Fruit fly (Drosophila melanogaster) whole organism, prepupa: Measurements from ENCODE around the gene CG7556.

Source experiments
- Blimp-1 ChIP-seq: fragments of 200-800 bp; sonication (Bioruptor generic); optimal IDR thresholded peaks from 3 replicates; lab custom pipeline; 2017; ENCODE audit warnings: missing biosample characterization, missing genetic modification characterization, mild to moderate bottlenecking, moderate library complexity, missing genetic modification reagents
- CG10631 ChIP-seq: fragments of 200-800 bp; sonication (Bioruptor generic); optimal IDR thresholded peaks from 2 replicates; lab custom pipeline; 2016; ENCODE audit warnings: missing biosample characterization, missing genetic modification characterization
- CG10669 ChIP-seq: fragments of 200-800 bp; sonication (Bioruptor generic); optimal IDR thresholded peaks from 3 replicates; lab custom pipeline; 2018; ENCODE audit warnings: missing biosample characterization, mild to moderate bottlenecking, missing genetic modification characterization, moderate library complexity
- CG11294 ChIP-seq: fragments of 200-800 bp; sonication (Bioruptor generic); IDR thresholded peaks from 2 replicates; pipeline ENCODE4 v1.3.6; 2022; ENCODE audit warnings: missing biosample characterization, missing genetic modification characterization
- CG11762 ChIP-seq: fragments of 200-800 bp; sonication (Bioruptor generic); optimal IDR thresholded peaks from 3 replicates; lab custom pipeline; 2016; ENCODE audit warnings: missing biosample characterization, missing genetic modification characterization; ENCODE audit not compliant: insufficient read depth
- CG15336 ChIP-seq: fragments of 200-800 bp; sonication (Bioruptor generic); IDR thresholded peaks from 2 replicates; pipeline ENCODE4 v1.3.6; 2022; ENCODE audit warnings: missing biosample characterization, missing genetic modification characterization
- CG1621 ChIP-seq: fragments of 200-800 bp; sonication (Bioruptor generic); optimal IDR thresholded peaks from 3 replicates; lab custom pipeline; 2018; ENCODE audit warnings: missing biosample characterization, mild to moderate bottlenecking, missing genetic modification characterization
- CG16779 ChIP-seq: fragments of 200-800 bp; sonication (Bioruptor generic); optimal IDR thresholded peaks from 3 replicates; lab custom pipeline; 2017; ENCODE audit warnings: missing biosample characterization, mild to moderate bottlenecking, missing genetic modification characterization
- CG3032 ChIP-seq: fragments of 200-800 bp; optimal IDR thresholded peaks from 2 replicates; lab custom pipeline; 2019; ENCODE audit warnings: missing biosample characterization, mild to moderate bottlenecking, missing genetic modification characterization, moderate library complexity
- CG31627 ChIP-seq: fragments of 200-800 bp; sonication (Bioruptor generic); optimal IDR thresholded peaks from 3 replicates; lab custom pipeline; 2016; ENCODE audit warnings: missing biosample characterization, missing genetic modification characterization
- CG32006 ChIP-seq: fragments of 200-800 bp; sonication (Bioruptor generic); optimal IDR thresholded peaks from 3 replicates; lab custom pipeline; 2017; ENCODE audit warnings: missing biosample characterization, mild to moderate bottlenecking, missing genetic modification characterization
- CG34406 ChIP-seq: fragments of 200-800 bp; sonication (Bioruptor generic); optimal IDR thresholded peaks from 3 replicates; lab custom pipeline; 2016; ENCODE audit warnings: missing biosample characterization, missing genetic modification characterization
- CG3919 ChIP-seq: fragments of 200-800 bp; sonication (Bioruptor generic); optimal IDR thresholded peaks from 3 replicates; lab custom pipeline; 2016; ENCODE audit warnings: missing biosample characterization, missing genetic modification characterization
- CG6276 ChIP-seq: fragments of 200-800 bp; sonication (Bioruptor generic); optimal IDR thresholded peaks from 2 replicates; lab custom pipeline; 2017; ENCODE audit warnings: missing biosample characterization, mild to moderate bottlenecking, missing genetic modification characterization
- CG6792 ChIP-seq: fragments of 200-800 bp; sonication (Bioruptor generic); optimal IDR thresholded peaks from 3 replicates; lab custom pipeline; 2016; ENCODE audit warnings: missing biosample characterization, missing genetic modification characterization
- CG6854 ChIP-seq: fragments of 200-800 bp; sonication (Bioruptor generic); optimal IDR thresholded peaks from 2 replicates; lab custom pipeline; 2017; ENCODE audit warnings: missing biosample characterization, mild to moderate bottlenecking, missing genetic modification characterization
- CG7368 ChIP-seq: fragments of 200-800 bp; sonication (Bioruptor generic); optimal IDR thresholded peaks from 3 replicates; lab custom pipeline; 2016; ENCODE audit warnings: missing biosample characterization, missing genetic modification characterization
- CG8119 ChIP-seq: fragments of 200-800 bp; sonication (Bioruptor generic); IDR thresholded peaks from 3 replicates; pipeline ENCODE4 v1.3.6; 2022; ENCODE audit warnings: missing biosample characterization, missing genetic modification characterization
- CG8319 ChIP-seq: fragments of 200-800 bp; sonication (Bioruptor generic); optimal IDR thresholded peaks from 3 replicates; lab custom pipeline; 2016; ENCODE audit warnings: missing biosample characterization, missing genetic modification characterization
- CG8632 ChIP-seq: fragments of 200-800 bp; sonication (Bioruptor generic); optimal IDR thresholded peaks from 3 replicates; lab custom pipeline; 2016; ENCODE audit warnings: missing biosample characterization, missing genetic modification characterization
- CG9139 ChIP-seq: fragments of 200-800 bp; sonication (Bioruptor generic); optimal IDR thresholded peaks from 3 replicates; lab custom pipeline; 2017; ENCODE audit warnings: missing biosample characterization, mild to moderate bottlenecking, missing genetic modification characterization
- Eip75B ChIP-seq: fragments of 200-800 bp; sonication (Bioruptor generic); optimal IDR thresholded peaks from 3 replicates; lab custom pipeline; 2016; ENCODE audit warnings: missing biosample characterization, missing genetic modification characterization
- Eip78C ChIP-seq: fragments of 200-800 bp; sonication (Bioruptor generic); peaks from one replicate; lab custom pipeline; 2016; ENCODE audit warnings: missing biosample characterization, missing genetic modification characterization
- Eip93F ChIP-seq: fragments of 200-800 bp; sonication (Bioruptor generic); optimal IDR thresholded peaks from 2 replicates; lab custom pipeline; 2016; ENCODE audit warnings: missing biosample characterization, mild to moderate bottlenecking, missing genetic modification characterization
- Ets21C ChIP-seq: fragments of 200-800 bp; sonication (Bioruptor generic); optimal IDR thresholded peaks from 3 replicates; lab custom pipeline; 2016; ENCODE audit warnings: missing biosample characterization, missing genetic modification characterization
- Ets96B ChIP-seq: fragments of 200-800 bp; optimal IDR thresholded peaks from 2 replicates; lab custom pipeline; 2019; ENCODE audit warnings: missing biosample characterization, mild to moderate bottlenecking, missing genetic modification characterization, moderate library complexity
- Hr38 ChIP-seq: sonication (Bioruptor generic); optimal IDR thresholded peaks from 2 replicates; lab custom pipeline; 2016; ENCODE audit warnings: missing biosample characterization, missing genetic modification characterization
- Hr39 ChIP-seq: fragments of 200-800 bp; sonication (Bioruptor generic); optimal IDR thresholded peaks from 2 replicates; lab custom pipeline; 2016; ENCODE audit warnings: missing biosample characterization, missing genetic modification characterization
- Hr4 ChIP-seq: fragments of 200-800 bp; sonication (Bioruptor generic); optimal IDR thresholded peaks from 3 replicates; lab custom pipeline; 2016; ENCODE audit warnings: missing biosample characterization, missing genetic modification characterization
- Met ChIP-seq: fragments of 200-800 bp; sonication (Bioruptor generic); optimal IDR thresholded peaks from 3 replicates; lab custom pipeline; 2016; ENCODE audit warnings: missing biosample characterization, missing genetic modification characterization
- OdsH ChIP-seq: fragments of 200-800 bp; sonication (Bioruptor generic); optimal IDR thresholded peaks from 3 replicates; lab custom pipeline; 2016; ENCODE audit warnings: missing biosample characterization, missing genetic modification characterization
- Sox102F ChIP-seq: fragments of 200-800 bp; sonication (Bioruptor generic); optimal IDR thresholded peaks from 2 replicates; lab custom pipeline; 2016; ENCODE audit warnings: missing biosample characterization, mild to moderate bottlenecking, missing genetic modification characterization
- Sox14 ChIP-seq: fragments of 200-800 bp; sonication (Bioruptor generic); optimal IDR thresholded peaks from 3 replicates; lab custom pipeline; 2016; ENCODE audit warnings: missing biosample characterization, missing genetic modification characterization
- Sox15 ChIP-seq: fragments of 200-800 bp; sonication (Bioruptor generic); optimal IDR thresholded peaks from 3 replicates; lab custom pipeline; 2016; ENCODE audit warnings: missing biosample characterization, missing genetic modification characterization
- achi ChIP-seq: fragments of 200-800 bp; sonication (Bioruptor generic); optimal IDR thresholded peaks from 3 replicates; lab custom pipeline; 2016; ENCODE audit warnings: missing biosample characterization, missing genetic modification characterization
- acj6 ChIP-seq: fragments of 200-800 bp; sonication (Bioruptor generic); optimal IDR thresholded peaks from 3 replicates; lab custom pipeline; 2016; ENCODE audit warnings: missing biosample characterization, missing genetic modification characterization
- cyc ChIP-seq: fragments of 200-800 bp; sonication (Bioruptor generic); optimal IDR thresholded peaks from 3 replicates; lab custom pipeline; 2016; ENCODE audit warnings: missing biosample characterization, missing genetic modification characterization
- dac ChIP-seq: fragments of 200-800 bp; sonication (Bioruptor generic); optimal IDR thresholded peaks from 2 replicates; lab custom pipeline; 2017; ENCODE audit warnings: missing biosample characterization, mild to moderate bottlenecking, missing genetic modification characterization
- dsx ChIP-seq: fragments of 200-800 bp; optimal IDR thresholded peaks from 3 replicates; lab custom pipeline; 2019; ENCODE audit warnings: missing biosample characterization, mild to moderate bottlenecking, missing genetic modification characterization, moderate library complexity; ENCODE audit not compliant: poor library complexity, severe bottlenecking
- eg ChIP-seq: fragments of 200-800 bp; sonication (Bioruptor generic); IDR thresholded peaks from 3 replicates; pipeline ENCODE4 v1.3.6; 2022; ENCODE audit warnings: missing biosample characterization, missing genetic modification characterization
- esn ChIP-seq: fragments of 200-800 bp; sonication (Bioruptor generic); optimal IDR thresholded peaks from 2 replicates; lab custom pipeline; 2016; ENCODE audit warnings: missing biosample characterization, mild to moderate bottlenecking, missing genetic modification characterization, moderate library complexity
- fd59A ChIP-seq: fragments of 200-800 bp; sonication (Bioruptor generic); optimal IDR thresholded peaks from 2 replicates; lab custom pipeline; 2017; ENCODE audit warnings: missing biosample characterization, mild to moderate bottlenecking, missing genetic modification characterization, missing genetic modification reagents
- fd85E ChIP-seq: fragments of 200-800 bp; sonication (Bioruptor generic); optimal IDR thresholded peaks from 3 replicates; lab custom pipeline; 2016; ENCODE audit warnings: missing biosample characterization, missing genetic modification characterization
- fkh ChIP-seq: fragments of 200-800 bp; sonication (Bioruptor generic); optimal IDR thresholded peaks from 3 replicates; lab custom pipeline; 2017; ENCODE audit warnings: missing biosample characterization, mild to moderate bottlenecking, missing genetic modification characterization, moderate library complexity
- lz ChIP-seq: fragments of 200-800 bp; sonication (Bioruptor generic); optimal IDR thresholded peaks from 3 replicates; lab custom pipeline; 2016; ENCODE audit warnings: missing biosample characterization, missing genetic modification characterization
- net ChIP-seq: fragments of 200-800 bp; sonication (Bioruptor generic); optimal IDR thresholded peaks from 3 replicates; lab custom pipeline; 2016; ENCODE audit warnings: missing biosample characterization, missing genetic modification characterization
- pdm3 ChIP-seq: fragments of 200-800 bp; sonication (Bioruptor generic); optimal IDR thresholded peaks from 3 replicates; lab custom pipeline; 2016; ENCODE audit warnings: missing biosample characterization, missing genetic modification characterization
- salr ChIP-seq, 2 experiments: fragments of 200-800 bp; sonication (Bioruptor generic); optimal IDR thresholded peaks; 3 replicates each; lab custom pipeline; 2016 to 2018; ENCODE audit warnings: missing biosample characterization in 2 of 2, missing genetic modification characterization in 2 of 2, mild to moderate bottlenecking in 1 of 2
- spab ChIP-seq: fragments of 200-800 bp; sonication (Bioruptor generic); optimal IDR thresholded peaks from 2 replicates; lab custom pipeline; 2017; ENCODE audit warnings: missing biosample characterization, mild to moderate bottlenecking, missing genetic modification characterization, missing genetic modification reagents
- ss ChIP-seq, 2 experiments: fragments of 200-800 bp; sonication (Bioruptor generic); optimal IDR thresholded peaks; 2 replicates in 1 of 2; 3 replicates in 1 of 2; lab custom pipeline; 2017 to 2018; ENCODE audit warnings: mild to moderate bottlenecking in 2 of 2, missing biosample characterization in 2 of 2, missing genetic modification characterization in 2 of 2, moderate library complexity in 1 of 2
- svp ChIP-seq: fragments of 200-800 bp; sonication (Bioruptor generic); peaks from one replicate; lab custom pipeline; 2016; ENCODE audit warnings: missing biosample characterization, missing genetic modification characterization
- topi ChIP-seq: fragments of 200-800 bp; sonication (Bioruptor generic); optimal IDR thresholded peaks from 3 replicates; lab custom pipeline; 2016; ENCODE audit warnings: missing biosample characterization, missing genetic modification characterization

CG7556 gene

DNA sequence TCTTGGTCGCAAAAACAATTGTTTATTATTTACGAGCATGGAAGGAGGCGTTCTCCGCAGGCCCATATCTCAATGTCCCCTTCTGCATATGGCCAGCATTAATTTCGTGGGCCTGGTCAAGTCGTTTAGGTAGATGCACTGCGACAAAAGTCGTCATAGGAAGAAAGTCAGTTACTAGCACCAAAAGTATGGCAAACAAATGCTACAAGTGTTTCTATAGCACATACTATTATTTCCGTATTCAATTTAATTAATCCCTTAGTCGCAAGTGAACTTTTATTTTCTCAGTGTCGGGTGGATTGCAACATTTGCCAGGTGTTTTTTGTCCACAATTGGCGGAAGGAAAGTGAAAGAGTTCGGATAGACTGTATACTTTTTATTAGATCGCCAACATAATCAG lies 6.7 kb downstream of the CG7556 start:
- peak; percentile 39 for TF ChIP-seq ss (GFP tag; optimal IDR thresholded peaks at IDR 0.05; lab: Kevin White, UChicago)
- peak; percentile 32 for TF ChIP-seq topi
- TF ChIP-seq fd85E (GFP tag; lab: Kevin White, UChicago): no peak
- TF ChIP-seq lz (GFP tag; lab: Kevin White, UChicago): peak; percentile 16
- TF ChIP-seq CG8319 (GFP tag; lab: Kevin White, UChicago): no peak
- peak; percentile 13 for TF ChIP-seq cyc (GFP tag; lab: Kevin White, UChicago)
- peak; percentile 58 for TF ChIP-seq Hr4 (GFP tag; lab: Kevin White, UChicago)
- TF ChIP-seq Blimp-1 (GFP tag; lab: Kevin White, UChicago): no peak
- no peak for TF ChIP-seq fkh (GFP tag; lab: Kevin White, UChicago)
- no peak for TF ChIP-seq CG9139 (GFP tag; lab: Kevin White, UChicago)
- peak; percentile 62 for TF ChIP-seq dsx (GFP tag; lab: Kevin White, UChicago)
- TF ChIP-seq acj6: peak; percentile 53
- no peak for TF ChIP-seq CG7368
- TF ChIP-seq net (GFP tag; lab: Kevin White, UChicago): peak; percentile 39
- no peak for TF ChIP-seq svp
- TF ChIP-seq CG3032 (tag; lab: Kevin White, UChicago): peak; percentile 58
- peak; percentile 20 for TF ChIP-seq CG6792
- peak; percentile 61 for TF ChIP-seq CG3919 (GFP tag; lab: Kevin White, UChicago)
- peak; percentile 49 for TF ChIP-seq spab (GFP tag; lab: Kevin White, UChicago)
- no peak for TF ChIP-seq CG11762 (GFP tag; lab: Kevin White, UChicago)
- TF ChIP-seq CG34406 (GFP tag; lab: Kevin White, UChicago): no peak
- TF ChIP-seq CG31627: peak; percentile 34
- TF ChIP-seq CG10631 (GFP tag; lab: Kevin White, UChicago): peak; percentile 46
- peak; percentile 27 for TF ChIP-seq Met (GFP tag; lab: Kevin White, UChicago)
- peak; percentile 39 for TF ChIP-seq Sox14
- no peak for TF ChIP-seq Ets21C (GFP tag; lab: Kevin White, UChicago)
- TF ChIP-seq fd59A (GFP tag; lab: Kevin White, UChicago): peak; percentile 42
- TF ChIP-seq Hr39 (GFP tag; lab: Kevin White, UChicago): peak; percentile 9
- peak; percentile 57 for TF ChIP-seq Ets96B
- peak; percentile 76 for TF ChIP-seq eg (GFP tag; lab: Robert Waterston, UW)
- peak; percentile 20 to 31 for TF ChIP-seq salr (GFP tag; optimal IDR thresholded peaks at IDR 0.05; lab: Kevin White, UChicago)
- peak; percentile 62 for TF ChIP-seq CG10669 (GFP tag; lab: Kevin White, UChicago)
- TF ChIP-seq OdsH: peak; percentile 48
- peak; percentile 22 for TF ChIP-seq CG6276 (GFP tag; lab: Kevin White, UChicago)
- no peak for TF ChIP-seq dac (GFP tag; lab: Kevin White, UChicago)
- peak; percentile 85 for TF ChIP-seq Eip78C (GFP tag; lab: Kevin White, UChicago)
- TF ChIP-seq CG15336 (GFP tag; lab: Robert Waterston, UW): peak; percentile 58
- TF ChIP-seq esn: no peak
- 0 out of 2 replicates have a peak, but pooled peaks have one; percentile 13 for TF ChIP-seq CG11294
- TF ChIP-seq Eip93F (GFP tag; lab: Kevin White, UChicago): no peak
- peak; percentile 58 for TF ChIP-seq achi (GFP tag; lab: Kevin White, UChicago)
- TF ChIP-seq pdm3 (GFP tag; lab: Kevin White, UChicago): peak; percentile 60
- no peak for TF ChIP-seq CG16779 (tag; lab: Kevin White, UChicago)
- no peak for TF ChIP-seq CG6854
- no peak for TF ChIP-seq Sox102F (GFP tag; lab: Kevin White, UChicago)
- peak; percentile 62; the same call in 2 of the 3 replicates for TF ChIP-seq CG8119
- peak; percentile 52 for TF ChIP-seq CG32006 (GFP tag; lab: Kevin White, UChicago)
- peak; percentile 54 for TF ChIP-seq CG1621 (tag; lab: Kevin White, UChicago)
- TF ChIP-seq Sox15 (GFP tag; lab: Kevin White, UChicago): no peak
- no peak for TF ChIP-seq CG8632 (GFP tag; lab: Kevin White, UChicago)
- no peak for TF ChIP-seq Hr38
- TF ChIP-seq Eip75B (GFP tag; lab: Kevin White, UChicago): peak; percentile 35
